Worm (Caenorhabditis elegans) whole organism, L4/young adult: ENCODE results near the gene eef-1A.1.
"Not testable (repeated sequence)": the region's sequence is repeated elsewhere in the genome, so short reads cannot be mapped to it uniquely, and the experiment has no call there.

Source experiments
- W03F9.2 ChIP-seq: fragments of 150-350 bp; optimal IDR thresholded peaks from 2 replicates; lab custom pipeline; 2014; ENCODE audit warnings: missing biosample characterization, missing genetic modification characterization
- dao-5 ChIP-seq: sonication (generic microtip); optimal IDR thresholded peaks from 2 replicates; lab custom pipeline; 2016; ENCODE audit warnings: missing genotype, missing genetic modification characterization, moderate library complexity, missing compliant biosample characterization
- him-1 ChIP-seq: sonication (generic microtip); optimal IDR thresholded peaks from 2 replicates; lab custom pipeline; 2016; ENCODE audit warnings: missing genotype, missing genetic modification reagents, missing genetic modification characterization, missing compliant biosample characterization

The eef-1A.1 gene

DNA sequence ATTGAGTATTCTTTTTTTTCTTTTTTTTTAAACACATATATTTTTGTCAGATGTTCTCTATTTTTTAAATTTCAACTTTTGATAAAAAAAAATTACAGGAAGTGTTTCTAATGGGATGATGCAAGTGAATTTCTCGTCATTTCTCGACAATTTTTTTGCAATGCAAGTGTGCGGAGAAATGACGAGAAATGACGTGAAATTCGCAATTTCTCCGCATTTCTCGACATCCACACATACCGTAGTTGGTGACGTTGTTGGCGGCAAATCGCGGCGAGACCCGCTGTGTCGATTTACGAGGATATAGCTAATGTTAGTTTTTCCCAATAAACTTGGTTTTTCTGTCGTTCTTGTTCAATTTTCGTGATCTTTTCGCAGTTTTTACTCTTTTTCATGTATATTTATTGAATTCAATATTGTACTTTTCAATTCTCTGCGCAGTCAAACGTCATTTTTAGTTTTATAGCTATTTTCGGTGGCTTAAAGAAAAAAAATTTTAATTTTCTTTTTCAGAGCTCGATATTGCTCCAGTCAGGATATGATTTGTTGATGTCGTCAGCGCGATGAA, 10.6 kb upstream of the eef-1A.1 start, which contains the start of gene F31E3.6:
F31E3.6 (plus strand) TSS at position 93 of the 565 bp plus-strand sequence.
- not testable (repeated sequence) for TF ChIP-seq W03F9.2; dao-5; him-1 (tag; lab: Kevin White, UChicago)

DNA sequence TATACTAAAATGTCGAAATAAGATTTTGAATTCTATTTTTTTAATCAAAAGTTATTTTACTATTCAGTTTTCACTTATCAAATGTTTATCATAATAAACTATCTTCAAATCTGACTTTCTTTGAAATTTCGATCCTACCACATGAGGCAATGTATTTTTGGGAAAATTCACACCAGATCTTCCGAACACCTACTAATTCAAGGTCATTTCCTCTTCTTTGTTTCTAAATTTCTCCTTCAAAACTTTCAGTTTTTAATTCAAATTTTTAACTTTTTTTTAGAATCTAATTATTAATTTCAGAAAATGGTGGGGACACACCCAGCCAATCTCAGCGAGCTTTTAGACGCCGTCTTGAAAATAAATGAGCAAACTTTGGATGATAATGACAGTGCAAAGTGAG, 8.1 kb upstream of the eef-1A.1 start, which contains the start of gene ceh-20:
ceh-20 (plus strand) TSS at position 301 of the 400 bp plus-strand sequence.
- TF ChIP-seq him-1 (tag; lab: Kevin White, UChicago) (no peak), dao-5 (no peak)

DNA sequence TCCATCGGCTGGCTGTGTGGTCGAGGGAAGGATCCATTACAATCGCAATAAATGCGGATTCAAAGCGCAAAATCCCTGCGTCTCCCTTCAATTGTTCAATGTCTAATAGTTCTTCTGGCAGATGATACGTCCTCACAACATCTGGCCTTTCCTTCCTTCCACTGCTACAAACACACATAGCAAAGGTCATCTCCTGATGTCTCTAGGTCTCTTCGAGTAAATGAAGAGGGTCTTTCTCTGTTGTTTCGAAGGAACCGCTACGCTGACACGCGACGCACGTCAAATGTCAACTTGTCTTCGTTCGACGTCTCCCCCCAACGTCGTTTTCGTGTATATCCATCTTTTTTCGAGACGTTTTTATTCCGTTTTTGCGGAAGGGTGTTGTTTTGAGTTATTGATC, 7.4 kb upstream of the eef-1A.1 start:
- TF ChIP-seq dao-5 (no peak), him-1 (tag; lab: Kevin White, UChicago) (no peak), W03F9.2 (no peak)

DNA sequence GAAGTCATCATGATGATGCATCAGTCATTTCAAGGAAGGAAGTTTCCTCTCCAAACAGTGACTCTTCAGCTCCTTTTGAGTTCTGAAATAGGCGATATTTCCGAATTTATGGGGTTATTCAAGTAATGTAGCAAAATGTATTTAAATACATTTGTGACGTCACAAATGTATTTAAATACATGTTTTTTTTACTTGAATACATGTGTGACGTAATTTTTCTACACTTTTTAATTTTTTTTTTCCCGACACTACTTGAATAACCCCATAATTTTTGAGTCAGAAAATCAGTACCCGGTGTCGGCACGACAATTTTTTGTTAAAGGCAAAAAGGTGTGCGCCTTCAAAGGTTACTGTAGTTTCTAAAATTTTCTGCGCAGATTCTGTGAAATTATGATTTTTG, 3.4 kb upstream of the eef-1A.1 start:
- TF ChIP-seq dao-5: no peak
- TF ChIP-seq him-1 (tag; lab: Kevin White, UChicago): no peak
- no peak for TF ChIP-seq W03F9.2

DNA sequence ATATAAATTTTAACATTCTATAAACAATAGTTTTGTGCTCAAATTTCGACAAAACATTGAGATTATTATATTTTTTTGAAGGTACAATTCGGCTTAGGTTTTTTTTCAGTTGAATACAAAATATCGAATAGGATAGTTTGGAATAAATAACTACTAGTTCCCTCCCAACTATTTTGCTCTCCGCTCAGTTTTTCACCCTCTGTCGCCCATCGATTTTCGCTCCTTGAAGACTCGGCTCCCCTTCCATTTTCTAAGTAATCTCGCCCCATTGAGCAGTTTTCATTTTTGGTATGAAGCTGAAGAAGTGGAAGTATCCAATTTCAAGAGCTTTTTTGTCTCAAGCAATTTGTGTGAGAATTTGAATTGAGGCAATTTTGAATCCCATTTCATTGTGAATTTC, 2.2 kb upstream of the eef-1A.1 start, which contains the start of gene F31E3.2:
F31E3.2 (plus strand) TSS at position 301 of the 400 bp plus-strand sequence.
- TF ChIP-seq W03F9.2 (no peak), dao-5 (no peak), him-1 (tag; lab: Kevin White, UChicago) (no peak)

DNA sequence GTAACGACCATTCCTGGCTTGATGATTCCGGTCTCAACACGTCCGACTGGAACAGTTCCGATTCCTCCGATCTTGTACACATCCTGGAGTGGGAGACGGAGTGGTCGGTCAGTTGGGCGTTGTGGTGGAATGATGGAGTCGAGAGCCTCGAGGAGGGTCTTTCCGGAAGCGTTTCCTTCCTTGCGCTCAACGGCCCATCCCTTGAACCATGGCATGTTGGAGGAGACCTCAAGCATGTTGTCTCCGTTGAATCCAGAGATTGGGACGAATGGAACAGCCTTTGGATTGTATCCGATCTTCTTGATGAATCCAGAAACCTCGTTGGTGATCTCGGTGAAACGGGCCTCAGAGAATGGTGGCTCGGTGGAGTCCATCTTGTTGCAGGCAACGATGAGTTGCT, 768 bp downstream of the eef-1A.1 start:
- TF ChIP-seq him-1 (tag; lab: Kevin White, UChicago) (no peak), W03F9.2 (no peak), dao-5 (no peak)

DNA sequence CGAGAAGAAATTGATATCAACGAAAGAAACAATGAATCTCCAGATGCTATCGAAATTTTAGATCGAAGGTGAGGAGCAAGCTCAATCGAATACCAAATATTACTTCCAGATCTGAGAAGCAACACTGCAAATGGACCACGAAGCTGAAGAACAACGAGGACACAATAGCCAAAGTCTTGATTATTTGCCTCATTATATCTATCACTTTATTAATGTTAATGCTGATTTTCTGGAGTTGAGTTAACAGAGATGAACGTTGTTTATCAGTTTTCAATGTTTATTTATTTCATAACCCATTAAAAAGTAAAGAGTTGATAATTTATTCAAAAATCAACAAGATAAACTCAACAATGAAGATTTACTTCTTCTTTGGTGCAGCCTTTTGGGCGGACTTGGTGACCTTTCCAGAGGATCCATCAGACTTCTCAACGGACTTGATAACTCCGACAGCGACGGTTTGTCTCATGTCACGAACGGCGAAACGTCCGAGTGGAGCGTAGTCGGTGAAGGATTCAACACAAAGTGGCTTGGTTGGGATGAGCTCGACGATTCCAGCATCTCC, 1.6 kb downstream of the eef-1A.1 start:
- TF ChIP-seq dao-5 (peak; percentile 25), him-1 (tag; lab: Kevin White, UChicago) (no peak), W03F9.2 (peak; percentile 50)

DNA sequence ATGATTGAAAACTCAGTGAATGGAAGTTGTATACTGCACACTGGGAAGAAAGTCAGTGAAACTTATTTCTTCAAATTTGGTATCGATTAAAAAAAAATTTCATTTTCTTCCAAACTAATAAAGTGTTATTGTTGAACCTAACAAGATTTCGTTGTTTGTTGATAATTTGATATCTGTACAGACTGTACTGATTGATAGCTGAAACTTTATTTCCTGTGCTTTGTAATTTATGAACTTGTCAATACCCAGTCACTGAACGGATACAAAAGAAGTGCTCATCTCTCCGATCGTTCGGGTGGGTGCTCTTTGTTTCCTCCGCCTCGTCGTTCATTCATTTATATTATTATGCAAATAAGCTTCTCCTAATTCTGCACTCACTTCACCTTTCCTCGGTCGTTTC, 2.4 kb downstream of the eef-1A.1 start, which contains the start of gene F31E3.12:
F31E3.12 (plus strand) TSS at position 301 of the 400 bp plus-strand sequence.
- TF ChIP-seq W03F9.2 (no peak), him-1 (tag; lab: Kevin White, UChicago) (no peak), dao-5 (no peak)

DNA sequence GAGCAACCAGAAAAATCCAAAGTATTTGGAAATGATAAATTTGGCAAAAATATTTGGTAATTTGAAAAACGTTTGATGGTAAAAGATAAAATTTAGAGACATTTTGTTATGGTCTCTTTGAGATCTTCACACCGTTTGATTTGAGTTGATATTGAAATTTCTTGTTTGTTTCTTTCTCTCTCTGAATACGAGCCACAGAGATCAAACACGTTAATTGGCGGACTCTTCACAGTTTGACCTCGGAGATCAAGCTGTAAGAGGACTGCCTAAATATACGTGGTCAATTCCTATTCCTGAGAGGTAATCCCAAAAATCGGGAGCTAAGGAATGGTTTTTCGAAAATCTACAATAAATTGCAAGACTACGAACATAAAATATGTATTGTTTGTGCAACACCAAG, 2.9 kb downstream of the eef-1A.1 start:
- TF ChIP-seq him-1 (tag; lab: Kevin White, UChicago) (no peak), dao-5 (no peak), W03F9.2 (no peak)

DNA sequence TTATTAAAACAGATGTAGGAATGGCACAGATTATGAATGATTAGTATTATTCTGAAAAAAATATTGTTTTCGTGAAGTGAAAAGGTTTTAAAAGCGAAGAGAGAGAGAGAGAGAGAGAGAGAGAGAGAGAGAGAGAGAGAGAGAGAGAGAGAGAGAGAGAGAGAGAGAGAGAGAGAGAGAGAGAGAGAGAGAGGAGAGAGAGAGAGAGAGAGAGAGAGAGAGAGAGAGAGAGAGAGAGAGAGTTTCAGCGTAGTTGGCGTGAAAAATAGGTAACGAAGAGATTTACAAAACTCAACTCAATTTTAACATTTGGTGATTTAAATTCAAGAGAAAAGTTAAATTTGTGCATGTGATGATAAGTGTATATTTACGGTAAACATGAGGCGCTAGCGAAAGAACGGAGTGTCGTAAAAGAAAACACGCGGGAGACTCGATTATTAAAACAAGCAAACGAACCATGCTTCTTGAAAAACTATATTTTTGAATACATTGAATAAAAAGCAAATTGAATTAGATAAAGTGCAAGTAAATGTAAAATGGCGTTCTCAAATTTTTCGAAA, 3.4 kb downstream of the eef-1A.1 start, which contains the start of gene panl-2:
panl-2 (minus strand) TSS at position 51 of the 560 bp plus-strand sequence.
- no peak for TF ChIP-seq dao-5
- TF ChIP-seq him-1 (tag; lab: Kevin White, UChicago): no peak
- TF ChIP-seq W03F9.2: no peak

DNA sequence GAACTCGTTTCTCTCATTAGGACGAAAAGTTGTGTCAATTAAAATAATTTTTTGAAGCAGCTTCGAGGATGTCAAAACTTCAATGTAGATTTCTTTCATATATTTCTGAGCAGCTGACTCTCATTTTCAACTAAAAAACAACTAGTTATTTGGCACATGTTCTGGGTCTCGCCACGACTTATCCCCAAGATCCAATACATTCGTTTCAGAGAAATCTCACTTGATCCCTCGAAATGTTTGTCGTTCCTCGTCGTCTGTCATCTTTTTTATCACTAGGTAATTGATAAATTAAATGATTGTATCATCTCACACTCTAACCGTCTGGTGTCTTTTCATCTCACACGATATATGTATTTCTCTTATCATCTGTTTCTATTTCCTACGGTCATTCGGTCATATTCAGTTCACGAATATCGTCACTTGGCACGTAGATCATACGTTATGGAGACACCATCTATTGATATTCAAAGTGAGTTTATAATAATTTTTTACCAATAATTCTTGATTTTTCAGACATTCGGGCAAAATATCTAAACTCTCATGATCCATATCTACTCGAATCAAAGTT, 9.5 kb downstream of the eef-1A.1 start, which contains the start of the genes rpn-6.1 and F57B9.1:
rpn-6.1 (minus strand) TSS at position 65 of the 568 bp plus-strand sequence.
F57B9.1 (plus strand) TSS at position 154 of the 568 bp plus-strand sequence.
- TF ChIP-seq W03F9.2 (no peak), him-1 (tag; lab: Kevin White, UChicago) (no peak), dao-5 (no peak)

DNA sequence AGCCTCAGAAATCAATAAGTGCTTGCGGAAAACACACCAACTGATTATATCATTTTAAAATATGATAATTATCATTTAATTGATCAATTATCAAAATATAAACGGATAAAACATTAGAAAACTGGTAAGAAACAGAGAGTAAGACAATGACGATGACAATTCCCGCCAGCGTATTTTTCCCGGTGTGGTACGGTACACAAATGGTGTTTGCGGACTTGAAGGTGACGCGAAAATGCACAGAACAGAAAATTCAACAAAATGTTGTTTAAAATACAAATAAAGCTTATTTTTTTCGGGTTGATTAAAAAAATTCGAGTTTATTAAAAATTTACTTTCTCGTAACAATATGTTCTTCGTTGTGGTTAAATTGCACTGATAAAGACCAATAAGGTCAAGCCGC, 10.3 kb downstream of the eef-1A.1 start:
- TF ChIP-seq dao-5: no peak
- TF ChIP-seq W03F9.2: peak; percentile 42

DNA sequence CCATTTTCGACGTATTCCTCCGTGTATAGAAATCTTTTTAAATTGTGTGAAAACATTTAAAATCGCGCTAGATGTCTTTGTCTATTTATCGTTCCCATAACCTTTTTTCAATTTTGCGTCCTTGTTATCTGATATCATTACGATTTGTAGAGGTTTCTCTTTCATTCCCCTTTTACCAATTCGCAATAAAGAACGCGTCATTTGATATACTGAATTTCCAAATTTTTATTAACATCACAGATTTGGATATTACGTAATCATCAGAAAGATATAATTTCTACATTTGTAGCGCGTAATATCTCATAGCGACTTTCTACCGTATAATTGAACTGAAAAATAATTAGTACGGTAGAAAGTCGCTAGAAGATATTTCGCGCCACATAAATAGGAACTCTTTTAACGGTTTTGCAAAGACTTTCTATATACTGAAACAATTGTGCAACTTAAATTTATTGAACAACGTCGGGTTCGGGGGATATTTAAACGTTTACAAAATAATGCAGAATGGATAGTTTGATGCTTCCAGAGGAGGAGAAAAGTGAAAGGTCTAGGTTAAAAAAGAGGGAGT, 12.8 kb downstream of the eef-1A.1 start:
- TF ChIP-seq him-1 (tag; lab: Kevin White, UChicago): no peak

DNA sequence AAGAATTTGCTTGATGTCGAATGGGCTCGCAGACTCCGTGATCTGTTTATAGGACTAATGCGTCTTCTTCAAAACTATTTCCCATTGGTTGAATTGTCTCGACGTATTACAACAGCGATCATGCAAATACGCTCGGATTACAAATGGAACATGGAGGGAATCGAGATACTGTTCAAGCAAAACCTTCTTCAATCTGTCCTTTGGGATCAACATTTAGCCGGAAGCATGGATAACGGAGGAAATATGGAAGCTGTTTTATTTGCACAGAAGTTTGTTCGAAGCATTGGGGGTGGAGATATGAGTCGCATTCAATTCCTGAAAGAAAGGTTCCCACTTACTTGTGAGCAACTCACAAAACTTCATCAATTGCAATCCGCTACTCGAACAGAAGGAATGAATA, 15.7 kb downstream of the eef-1A.1 start:
- TF ChIP-seq W03F9.2 (no peak), him-1 (tag; lab: Kevin White, UChicago) (no peak), dao-5 (no peak)
